Worm (Caenorhabditis elegans) whole organism, mixed stage, embryonic: ENCODE measurements around the gene hpo-12.

Source experiments
- blmp-1 ChIP-seq: fragments of 150-350 bp; optimal IDR thresholded peaks from 2 replicates; lab custom pipeline; 2014; ENCODE audit warnings: missing biosample characterization, missing genetic modification characterization
- nhr-237 ChIP-seq: fragments of 150-350 bp; optimal IDR thresholded peaks from 2 replicates; lab custom pipeline; 2014; ENCODE audit warnings: missing biosample characterization, missing genetic modification characterization
- nhr-28 ChIP-seq: fragments of 150-350 bp; optimal IDR thresholded peaks from 2 replicates; lab custom pipeline; 2014; ENCODE audit warnings: missing biosample characterization, missing genetic modification characterization

ce11 chrIV:12290744-12291143, 7.8 kb downstream of the hpo-12 start, which contains the start of gene C42C1.8:
- no peak for TF ChIP-seq nhr-28 (tag; lab: Kevin White, UChicago)
- no peak for TF ChIP-seq blmp-1 (tag; lab: Kevin White, UChicago)
- TF ChIP-seq nhr-237 (tag; lab: Kevin White, UChicago) = no peak
